Fruit fly (Drosophila melanogaster) whole organism, adult: ENCODE data around the gene beta4GalT7.
A peak's percentile ranks its signal among the peaks of the same experiment; 100 is the strongest.

Experiments used
- CG11617 ChIP-seq: fragments of 200-800 bp; sonication (Bioruptor generic); optimal IDR thresholded peaks from 2 replicates; lab custom pipeline; 2017; ENCODE audit warnings: mild to moderate bottlenecking, missing biosample characterization, missing genetic modification reagents, missing genetic modification characterization
- CG12768 ChIP-seq: fragments of 200-800 bp; sonication (Bioruptor generic); optimal IDR thresholded peaks from 2 replicates; lab custom pipeline; 2017; ENCODE audit warnings: missing biosample characterization, missing genetic modification characterization, mild to moderate bottlenecking, moderate library complexity, missing genetic modification reagents
- CG14711 ChIP-seq: fragments of 200-800 bp; sonication (Bioruptor generic); optimal IDR thresholded peaks from 2 replicates; lab custom pipeline; 2018; ENCODE audit warnings: missing biosample characterization, mild to moderate bottlenecking, missing genetic modification characterization, moderate library complexity
- CG1620 ChIP-seq: fragments of 200-800 bp; sonication (Bioruptor generic); optimal IDR thresholded peaks from 2 replicates; lab custom pipeline; 2016; ENCODE audit warnings: missing biosample characterization, missing genetic modification characterization
- CG33017 ChIP-seq: fragments of 200-800 bp; sonication (Bioruptor generic); optimal IDR thresholded peaks from 2 replicates; lab custom pipeline; 2018; ENCODE audit warnings: missing biosample characterization, mild to moderate bottlenecking, missing genetic modification characterization, moderate library complexity
- CG5204 ChIP-seq: fragments of 200-800 bp; sonication (Bioruptor generic); optimal IDR thresholded peaks from 2 replicates; lab custom pipeline; 2016; ENCODE audit warnings: missing biosample characterization, missing genetic modification characterization
- CG7045 ChIP-seq: fragments of 200-800 bp; sonication (Bioruptor generic); optimal IDR thresholded peaks from 2 replicates; lab custom pipeline; 2017; ENCODE audit warnings: missing biosample characterization, mild to moderate bottlenecking, missing genetic modification characterization
- CG7101 ChIP-seq: fragments of 200-800 bp; sonication (Bioruptor generic); optimal IDR thresholded peaks from 2 replicates; lab custom pipeline; 2018; ENCODE audit warnings: missing biosample characterization, mild to moderate bottlenecking, missing genetic modification characterization, moderate library complexity
- Clk ChIP-seq: fragments of 200-800 bp; sonication (Bioruptor generic); optimal IDR thresholded peaks from 2 replicates; lab custom pipeline; 2017; ENCODE audit warnings: missing biosample characterization, missing genetic modification characterization
- Crg-1 ChIP-seq: fragments of 200-800 bp; sonication (Bioruptor generic); optimal IDR thresholded peaks from 2 replicates; lab custom pipeline; 2016; ENCODE audit warnings: missing biosample characterization, missing genetic modification characterization
- Hr96 ChIP-seq: fragments of 200-800 bp; sonication (Bioruptor generic); optimal IDR thresholded peaks from 2 replicates; lab custom pipeline; 2016; ENCODE audit warnings: missing biosample characterization, missing genetic modification characterization
- Mnt ChIP-seq: fragments of 200-800 bp; sonication (Bioruptor generic); optimal IDR thresholded peaks from 2 replicates; lab custom pipeline; 2016; ENCODE audit warnings: missing biosample characterization, mild to moderate bottlenecking, missing genetic modification characterization
- bab1 ChIP-seq: fragments of 200-800 bp; sonication (Bioruptor generic); optimal IDR thresholded peaks from 3 replicates; lab custom pipeline; 2019; ENCODE audit warnings: missing biosample characterization, mild to moderate bottlenecking, missing genetic modification characterization, moderate library complexity
- cic ChIP-seq: fragments of 200-800 bp; sonication (Bioruptor generic); optimal IDR thresholded peaks from 2 replicates; lab custom pipeline; 2017; ENCODE audit warnings: missing biosample characterization, mild to moderate bottlenecking, missing genetic modification characterization, moderate library complexity
- cnc ChIP-seq, 2 experiments: fragments of >200 bp; optimal IDR thresholded peaks; 2 replicates each; lab custom pipeline; 2017
- kay ChIP-seq: fragments of 200-800 bp; sonication (Bioruptor generic); peaks from one replicate; lab custom pipeline; 2016; ENCODE audit warnings: missing biosample characterization, missing genetic modification characterization, borderline replicate concordance
- ovo ChIP-seq: fragments of 200-800 bp; sonication (Bioruptor generic); optimal IDR thresholded peaks from 2 replicates; lab custom pipeline; 2016; ENCODE audit warnings: missing biosample characterization, missing genetic modification characterization
- pad ChIP-seq: fragments of 200-800 bp; sonication (Bioruptor generic); optimal IDR thresholded peaks from 3 replicates; lab custom pipeline; 2017; ENCODE audit warnings: missing biosample characterization, missing genetic modification characterization, mild to moderate bottlenecking, moderate library complexity, missing genetic modification reagents
- tj ChIP-seq: fragments of 200-800 bp; sonication (Bioruptor generic); optimal IDR thresholded peaks from 3 replicates; lab custom pipeline; 2017; ENCODE audit warnings: missing biosample characterization, mild to moderate bottlenecking, missing genetic modification characterization, moderate library complexity
- toe ChIP-seq: fragments of 200-800 bp; sonication (Bioruptor generic); optimal IDR thresholded peaks from 2 replicates; lab custom pipeline; 2016; ENCODE audit warnings: missing biosample characterization, missing genetic modification characterization

The beta4GalT7 gene

dm6 chr3R:25049383-25049741 is 26.3 kb downstream of the beta4GalT7 start, which contains the start of gene CG11791:
TSS of gene CG11791 (plus strand) at chr3R:25049616.
- no peak for TF ChIP-seq CG1620
- TF ChIP-seq Clk (GFP tag; lab: Kevin White, UChicago), result no peak
- TF ChIP-seq CG14711 (tag; lab: Kevin White, UChicago), result no peak
- no peak for TF ChIP-seq CG5204
- no peak for TF ChIP-seq bab1 (GFP tag; lab: Kevin White, UChicago)
- no peak for TF ChIP-seq kay (GFP tag; lab: Kevin White, UChicago)
- TF ChIP-seq CG7101, result no peak
- no peak for TF ChIP-seq pad (GFP tag; lab: Kevin White, UChicago)
- no peak for TF ChIP-seq tj (GFP tag; lab: Kevin White, UChicago)
- no peak for TF ChIP-seq CG11617 (GFP tag; lab: Kevin White, UChicago)
- TF ChIP-seq Hr96, result no peak
- TF ChIP-seq ovo, result no peak
- no peak for TF ChIP-seq cnc (optimal IDR thresholded peaks at IDR 0.05; lab: Kevin White, UChicago)

dm6 chr3R:25049742-25050517 is 26.9 kb downstream of the beta4GalT7 start:
- TF ChIP-seq cic (peak; percentile 95), Crg-1 (GFP tag; lab: Kevin White, UChicago) (no peak), CG7045 (GFP tag; lab: Kevin White, UChicago) (peak; percentile 35), Mnt (GFP tag; lab: Kevin White, UChicago) (peak; percentile 87), bab1 (GFP tag; lab: Kevin White, UChicago) (peak; percentile 88), CG7101 (peak; percentile 67), pad (GFP tag; lab: Kevin White, UChicago) (peak; percentile 65), CG11617 (GFP tag; lab: Kevin White, UChicago) (peak; percentile 30), CG14711 (tag; lab: Kevin White, UChicago) (peak; percentile 42), CG1620 (peak; percentile 16), Clk (GFP tag; lab: Kevin White, UChicago) (no peak), kay (GFP tag; lab: Kevin White, UChicago) (peak; percentile 100), Hr96 (no peak), CG5204 (no peak), cnc (optimal IDR thresholded peaks at IDR 0.05; lab: Kevin White, UChicago) (no peak), tj (GFP tag; lab: Kevin White, UChicago) (peak; percentile 68), CG12768 (GFP tag; lab: Kevin White, UChicago) (peak; percentile 92), toe (GFP tag; lab: Kevin White, UChicago) (no peak), ovo (peak; percentile 46), CG33017 (tag; lab: Kevin White, UChicago) (peak; percentile 82)

dm6 chr3R:25050649-25051048 is 27.6 kb downstream of the beta4GalT7 start:
- TF ChIP-seq CG7045 (GFP tag; lab: Kevin White, UChicago) (no peak), CG5204 (no peak), tj (GFP tag; lab: Kevin White, UChicago) (no peak), toe (GFP tag; lab: Kevin White, UChicago) (no peak), CG1620 (no peak), ovo (no peak), CG33017 (tag; lab: Kevin White, UChicago) (no peak), CG11617 (GFP tag; lab: Kevin White, UChicago) (no peak), CG14711 (tag; lab: Kevin White, UChicago) (no peak), CG7101 (no peak), CG12768 (GFP tag; lab: Kevin White, UChicago) (no peak), bab1 (GFP tag; lab: Kevin White, UChicago) (no peak), Hr96 (no peak), cnc (optimal IDR thresholded peaks at IDR 0.05; lab: Kevin White, UChicago) (no peak), Crg-1 (GFP tag; lab: Kevin White, UChicago) (no peak), kay (GFP tag; lab: Kevin White, UChicago) (no peak), cic (no peak), pad (GFP tag; lab: Kevin White, UChicago) (no peak)

- TF ChIP-seq CG7045 (GFP tag; lab: Kevin White, UChicago), result no peak
- TF ChIP-seq CG5204, result no peak
- no peak for TF ChIP-seq cnc (optimal IDR thresholded peaks at IDR 0.05; lab: Kevin White, UChicago)
- TF ChIP-seq ovo, result no peak
- peak; percentile 92 for TF ChIP-seq kay (GFP tag; lab: Kevin White, UChicago)
- TF ChIP-seq CG11617 (GFP tag; lab: Kevin White, UChicago), result no peak
- no peak for TF ChIP-seq CG12768 (GFP tag; lab: Kevin White, UChicago)
- TF ChIP-seq CG33017 (tag; lab: Kevin White, UChicago), result no peak
- no peak for TF ChIP-seq bab1 (GFP tag; lab: Kevin White, UChicago)
- no peak for TF ChIP-seq Crg-1 (GFP tag; lab: Kevin White, UChicago)
- no peak for TF ChIP-seq Clk (GFP tag; lab: Kevin White, UChicago)
- no peak for TF ChIP-seq Hr96
- TF ChIP-seq cic, result peak; percentile 78
- TF ChIP-seq pad (GFP tag; lab: Kevin White, UChicago), result no peak
- no peak for TF ChIP-seq CG1620
- no peak for TF ChIP-seq CG14711 (tag; lab: Kevin White, UChicago)
- peak; percentile 43 for TF ChIP-seq Mnt (GFP tag; lab: Kevin White, UChicago)
- TF ChIP-seq toe (GFP tag; lab: Kevin White, UChicago), result no peak
- peak; percentile 9 for TF ChIP-seq tj (GFP tag; lab: Kevin White, UChicago)
- no peak for TF ChIP-seq CG7101
Measured at dm6 chr3R:25051441-25052097, 28.5 kb downstream of the beta4GalT7 start.
